Worm (Caenorhabditis elegans): ENCODE data around the gene dkf-2.
A peak's percentile ranks its signal among the peaks of the same experiment; 100 is the strongest.

Gene dkf-2

ce11 chrV:16808168-16808567 lies 60.7 kb downstream of the dkf-2 start:
- TF ChIP-seq nfya-1 (tag; optimal IDR thresholded peaks at IDR 0.05) (peak; percentile 94), ceh-9 (tag; optimal IDR thresholded peaks at IDR 0.05) (no peak)

ce11 chrV:16811841-16812240 lies 64.4 kb downstream of the dkf-2 start:
- TF ChIP-seq nfya-1 (tag; optimal IDR thresholded peaks at IDR 0.05), result peak; percentile 83
- TF ChIP-seq pag-3 (tag; optimal IDR thresholded peaks at IDR 0.05; ENCODE audit: borderline replicate concordance), result no peak

ce11 chrV:16812371-16812770 lies 64.9 kb downstream of the dkf-2 start:
- TF ChIP-seq gmeb-2 (tag; optimal IDR thresholded peaks at IDR 0.05), result no peak
- no peak for TF ChIP-seq ceh-31 (tag; optimal IDR thresholded peaks at IDR 0.05)
- peak; percentile 95 for TF ChIP-seq nfya-1 (tag; optimal IDR thresholded peaks at IDR 0.05)

- no peak for TF ChIP-seq K09A11.1 (tag; optimal IDR thresholded peaks at IDR 0.05; ENCODE audit: insufficient read depth)
- no peak for TF ChIP-seq sdc-2 (tag; optimal IDR thresholded peaks at IDR 0.05)
- peak; percentile 35 for TF ChIP-seq elt-2 (tag; optimal IDR thresholded peaks at IDR 0.05)
- no peak for TF ChIP-seq Y22D7AL.16 (tag; optimal IDR thresholded peaks at IDR 0.05)
These were observed 67.3 kb downstream of the dkf-2 start for ce11 chrV:16814541-16815207.

- TF ChIP-seq K02D7.2 (tag; optimal IDR thresholded peaks at IDR 0.05), result no peak
- no peak for TF ChIP-seq che-1 (tag; optimal IDR thresholded peaks at IDR 0.05)
- TF ChIP-seq ttx-3 (tag; optimal IDR thresholded peaks at IDR 0.05), result no peak
- TF ChIP-seq ceh-6 (GFP tag; optimal IDR thresholded peaks at IDR 0.05), result no peak
- no peak for TF ChIP-seq unc-42 (tag; optimal IDR thresholded peaks at IDR 0.05)
- no peak for TF ChIP-seq ama-1 (optimal IDR thresholded peaks at IDR 0.05)
- no peak for TF ChIP-seq zip-5 (tag; optimal IDR thresholded peaks at IDR 0.05)
- TF ChIP-seq unc-55 (GFP tag; optimal IDR thresholded peaks at IDR 0.05), result no peak
- TF ChIP-seq tbx-7 (tag; optimal IDR thresholded peaks at IDR 0.05), result no peak
- no peak for TF ChIP-seq F13H6.1 (tag; optimal IDR thresholded peaks at IDR 0.05)
- TF ChIP-seq ref-2 (tag; optimal IDR thresholded peaks at IDR 0.05), result no peak
- no peak for TF ChIP-seq ceh-2 (tag; optimal IDR thresholded peaks at IDR 0.05)
These were observed 67.8 kb downstream of the dkf-2 start, which contains the start of gene T20B3.1 for ce11 chrV:16815261-16815660. TSS of gene T20B3.1 (plus strand) at chrV:16815561.

ce11 chrV:16816707-16817106 lies 69.3 kb downstream of the dkf-2 start:
- TF ChIP-seq elt-2 (tag; optimal IDR thresholded peaks at IDR 0.05) (peak; percentile 88), F13H6.1 (tag; optimal IDR thresholded peaks at IDR 0.05) (no peak), hlh-30 (tag; optimal IDR thresholded peaks at IDR 0.05; ENCODE audit: insufficient read depth) (peak; percentile 6), lim-6 (tag; optimal IDR thresholded peaks at IDR 0.05) (no peak)

- TF ChIP-seq T23F11.4 (GFP tag; optimal IDR thresholded peaks at IDR 0.05), result no peak
- TF ChIP-seq elt-4 (tag; optimal IDR thresholded peaks at IDR 0.05), result no peak
These were observed 73.9 kb downstream of the dkf-2 start, which contains the start of gene T20B3.14 for ce11 chrV:16821270-16821737. TSS of gene T20B3.14 (minus strand) at chrV:16821320.

ce11 chrV:16827485-16827884 lies 80.1 kb downstream of the dkf-2 start, which contains the start of gene srh-216:
TSS of gene srh-216 (minus strand) at chrV:16827585.
- TF ChIP-seq elt-2 (tag; optimal IDR thresholded peaks at IDR 0.05) (no peak), pha-2 (tag; optimal IDR thresholded peaks at IDR 0.05) (no peak), ama-1 (optimal IDR thresholded peaks at IDR 0.05) (no peak), pha-4 (tag; optimal IDR thresholded peaks at IDR 0.05) (no peak), unc-3 (GFP tag; conservative IDR thresholded peaks at IDR 0.05) (no peak), unc-3 (tag; optimal IDR thresholded peaks at IDR 0.05) (no peak), unc-42 (tag; optimal IDR thresholded peaks at IDR 0.05) (no peak), pat-9 (tag; optimal IDR thresholded peaks at IDR 0.05) (no peak), fkh-6 (tag; optimal IDR thresholded peaks at IDR 0.05) (no peak), ceh-2 (tag; optimal IDR thresholded peaks at IDR 0.05) (no peak), hlh-8 (tag; optimal IDR thresholded peaks at IDR 0.05) (no peak)
